Worm (Caenorhabditis elegans) whole organism, late embryonic: ENCODE data around the gene C25E10.4.

Experiments used
- C08G9.2 ChIP-seq: sonication (generic microtip); optimal IDR thresholded peaks from 2 replicates; lab custom pipeline; 2016; ENCODE audit warnings: mild to moderate bottlenecking, missing genetic modification characterization, moderate library complexity, missing compliant biosample characterization
- C38D4.7 ChIP-seq: fragments of 200-800 bp; sonication (Bioruptor generic); optimal IDR thresholded peaks from 2 replicates; lab custom pipeline; 2018; ENCODE audit warnings: mild to moderate bottlenecking, missing genetic modification characterization, moderate library complexity, missing compliant biosample characterization
- F13H6.1 ChIP-seq: sonication (generic microtip); optimal IDR thresholded peaks from 2 replicates; lab custom pipeline; 2016; ENCODE audit warnings: missing genetic modification characterization, missing compliant biosample characterization
- K02D7.2 ChIP-seq: sonication (generic microtip); optimal IDR thresholded peaks from 2 replicates; lab custom pipeline; 2017; ENCODE audit warnings: mild to moderate bottlenecking, missing genetic modification characterization, missing compliant biosample characterization
- K09A11.1 ChIP-seq: sonication (generic microtip); optimal IDR thresholded peaks from 2 replicates; lab custom pipeline; 2017; ENCODE audit warnings: antibody characterized with exemption, mild to moderate bottlenecking, missing genetic modification characterization, missing compliant biosample characterization; ENCODE audit not compliant: insufficient read depth
- ahr-1 ChIP-seq: sonication (generic microtip); optimal IDR thresholded peaks from 2 replicates; lab custom pipeline; 2016; ENCODE audit warnings: missing genetic modification characterization, missing compliant biosample characterization
- ceh-14 ChIP-seq: sonication (generic microtip); optimal IDR thresholded peaks from 2 replicates; lab custom pipeline; 2016; ENCODE audit warnings: missing genotype, missing genetic modification characterization, missing compliant biosample characterization
- ceh-2 ChIP-seq: sonication (generic microtip); optimal IDR thresholded peaks from 2 replicates; lab custom pipeline; 2016; ENCODE audit warnings: missing genotype, missing genetic modification characterization, missing compliant biosample characterization
- ceh-6 ChIP-seq: fragments of 200-800 bp; sonication (Bioruptor generic); optimal IDR thresholded peaks from 2 replicates; lab custom pipeline; 2018; ENCODE audit warnings: mild to moderate bottlenecking, missing genetic modification characterization, missing compliant biosample characterization
- dmd-4 ChIP-seq: sonication (generic microtip); optimal IDR thresholded peaks from 2 replicates; lab custom pipeline; 2016; ENCODE audit warnings: borderline replicate concordance, missing genetic modification characterization, missing compliant biosample characterization
- elt-2 ChIP-seq: sonication (generic microtip); optimal IDR thresholded peaks from 2 replicates; lab custom pipeline; 2016; ENCODE audit warnings: missing genetic modification reagents, missing genetic modification characterization, missing compliant biosample characterization
- eyg-1 ChIP-seq: sonication (generic microtip); optimal IDR thresholded peaks from 2 replicates; lab custom pipeline; 2016; ENCODE audit warnings: missing genotype, missing genetic modification characterization, missing compliant biosample characterization
- fkh-6 ChIP-seq: sonication (generic microtip); optimal IDR thresholded peaks from 2 replicates; lab custom pipeline; 2016; ENCODE audit warnings: missing genetic modification characterization, missing compliant biosample characterization
- hlh-13 ChIP-seq: fragments of 200-800 bp; sonication (Bioruptor generic); optimal IDR thresholded peaks from 2 replicates; lab custom pipeline; 2018; ENCODE audit warnings: mild to moderate bottlenecking, missing genetic modification characterization, missing compliant biosample characterization
- hlh-6 ChIP-seq: sonication (generic microtip); optimal IDR thresholded peaks from 2 replicates; lab custom pipeline; 2016; ENCODE audit warnings: missing genotype, missing genetic modification characterization, missing compliant biosample characterization
- hlh-8 ChIP-seq: sonication (generic microtip); optimal IDR thresholded peaks from 2 replicates; lab custom pipeline; 2016; ENCODE audit warnings: missing genotype, missing genetic modification characterization, missing compliant biosample characterization
- lim-6 ChIP-seq: sonication (generic microtip); optimal IDR thresholded peaks from 2 replicates; lab custom pipeline; 2016; ENCODE audit warnings: missing genetic modification characterization, missing compliant biosample characterization
- lin-11 ChIP-seq: fragments of 200-800 bp; sonication (Bioruptor generic); optimal IDR thresholded peaks from 2 replicates; lab custom pipeline; 2018; ENCODE audit warnings: mild to moderate bottlenecking, missing genetic modification characterization, missing compliant biosample characterization
- madf-2 ChIP-seq: sonication (generic microtip); optimal IDR thresholded peaks from 2 replicates; lab custom pipeline; 2017; ENCODE audit warnings: missing genetic modification characterization, missing compliant biosample characterization
- mec-3 ChIP-seq: sonication (generic microtip); optimal IDR thresholded peaks from 2 replicates; lab custom pipeline; 2016; ENCODE audit warnings: borderline replicate concordance, missing genetic modification characterization, missing compliant biosample characterization
- nhr-11 ChIP-seq: fragments of 150-350 bp; optimal IDR thresholded peaks from 2 replicates; lab custom pipeline; 2014; ENCODE audit warnings: missing biosample characterization, missing genetic modification characterization
- nhr-232 ChIP-seq: sonication (generic microtip); optimal IDR thresholded peaks from 2 replicates; lab custom pipeline; 2016; ENCODE audit warnings: missing genetic modification characterization, missing compliant biosample characterization
- pha-2 ChIP-seq: sonication (generic microtip); optimal IDR thresholded peaks from 2 replicates; lab custom pipeline; 2017; ENCODE audit warnings: mild to moderate bottlenecking, missing genetic modification characterization, missing compliant biosample characterization
- pros-1 ChIP-seq: fragments of 150-350 bp; optimal IDR thresholded peaks from 2 replicates; lab custom pipeline; 2014; ENCODE audit warnings: missing biosample characterization, missing genetic modification reagents, missing genetic modification characterization
- sdc-2 ChIP-seq: sonication (generic microtip); optimal IDR thresholded peaks from 2 replicates; lab custom pipeline; 2016; ENCODE audit warnings: missing genotype, missing genetic modification characterization, missing compliant biosample characterization
- tbx-7 ChIP-seq: sonication (generic microtip); optimal IDR thresholded peaks from 2 replicates; lab custom pipeline; 2016; ENCODE audit warnings: missing genotype, missing genetic modification characterization, missing compliant biosample characterization
- unc-3 ChIP-seq, 2 experiments: fragments of 200-800 bp in 1 of 2; sonication (Bioruptor generic) in 1 of 2; sonication (generic microtip) in 1 of 2; conservative IDR thresholded peaks in 1 of 2; optimal IDR thresholded peaks in 1 of 2; 2 replicates each; pipeline versions ENCODE4 v1.3.6 to Lab custom; 2016 to 2022; ENCODE audit warnings: missing compliant biosample characterization in 2 of 2, missing genetic modification characterization in 2 of 2, missing genetic modification reagents in 1 of 2
- unc-55 ChIP-seq: sonication (generic microtip); optimal IDR thresholded peaks from 2 replicates; lab custom pipeline; 2017; ENCODE audit warnings: missing biosample characterization, missing genetic modification reagents, missing genetic modification characterization
- unc-86 ChIP-seq: sonication (generic microtip); optimal IDR thresholded peaks from 2 replicates; lab custom pipeline; 2016; ENCODE audit warnings: missing genetic modification characterization, missing compliant biosample characterization

C25E10.4 gene

DNA sequence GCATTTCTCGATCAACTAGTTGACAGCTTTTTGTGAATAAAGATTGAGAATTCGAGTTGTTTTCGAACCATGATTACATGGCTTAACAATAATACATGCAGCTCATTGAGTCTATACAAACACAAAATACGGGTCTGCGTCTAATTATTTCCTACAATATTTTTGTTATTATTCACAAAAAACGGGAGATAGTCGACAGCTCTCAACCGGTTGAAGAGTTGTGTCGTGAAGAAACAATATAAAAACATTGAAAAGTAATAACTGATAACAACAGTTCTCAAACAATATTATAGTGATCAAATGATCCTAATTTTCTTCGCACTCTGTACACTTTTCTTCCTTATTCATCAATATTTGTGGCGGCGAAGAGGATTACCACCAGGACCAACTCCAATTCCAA lies 7.7 kb downstream of the C25E10.4 start, which contains the start of gene cyp-33B1:
Gene cyp-33B1 (plus strand): TSS at position 301 of the 400 bp plus-strand sequence.
- no peak for TF ChIP-seq tbx-7 (tag; lab: Kevin White, UChicago)
- TF ChIP-seq ceh-14 (tag; lab: Kevin White, UChicago): no peak
- no peak for TF ChIP-seq C08G9.2
- TF ChIP-seq C38D4.7 (GFP tag; lab: Kevin White, UChicago): no peak
- no peak for TF ChIP-seq hlh-6 (tag; lab: Kevin White, UChicago)

- TF ChIP-seq pha-2: no peak
- no peak for TF ChIP-seq elt-2 (tag; lab: Kevin White, UChicago)
- TF ChIP-seq ceh-2 (tag; lab: Kevin White, UChicago): no peak
- no peak for TF ChIP-seq eyg-1
- TF ChIP-seq ahr-1 (tag; lab: Kevin White, UChicago): no peak
- TF ChIP-seq hlh-13 (GFP tag; lab: Kevin White, UChicago): no peak
- TF ChIP-seq F13H6.1 (tag; lab: Kevin White, UChicago): no peak
- no peak for TF ChIP-seq lin-11 (tag; lab: Kevin White, UChicago)
- TF ChIP-seq unc-86 (tag; lab: Kevin White, UChicago): no peak
These were observed 11.5 kb downstream of the C25E10.4 start, which contains the start of gene nhr-30 for ce11 chrV:9044871-9045270. Gene nhr-30, plus strand, starts transcription at chrV:9045171.

DNA sequence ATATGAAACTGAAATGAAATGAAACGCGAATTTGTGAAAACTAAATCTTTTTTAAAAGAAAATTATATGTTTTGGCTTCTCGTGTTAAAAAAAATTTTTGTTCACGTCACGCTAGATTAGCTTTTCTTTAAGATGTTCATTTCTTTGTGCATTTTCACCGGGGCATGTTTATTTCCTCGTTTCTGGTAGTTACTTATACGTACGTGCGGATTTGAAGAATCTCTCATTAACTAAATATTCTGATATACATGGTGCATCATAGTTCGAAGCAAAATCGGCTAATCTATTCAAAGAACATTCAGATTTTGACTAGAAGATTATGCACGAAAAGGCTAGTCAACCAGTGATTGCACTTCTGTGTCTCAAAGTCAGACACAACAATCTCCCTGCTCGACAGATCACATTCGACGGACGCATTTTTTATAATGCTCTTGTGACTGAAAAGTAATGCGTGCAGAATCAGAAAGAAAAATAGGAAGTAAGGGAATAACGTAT lies 14.2 kb downstream of the C25E10.4 start, which contains the start of gene C25E10.17:
Gene C25E10.17 (minus strand): TSS at position 51 of the 495 bp plus-strand sequence.
- TF ChIP-seq K09A11.1 (tag; lab: Kevin White, UChicago) (no peak), nhr-232 (tag; lab: Kevin White, UChicago) (no peak), ceh-2 (tag; lab: Kevin White, UChicago) (no peak), lim-6 (tag; lab: Kevin White, UChicago) (no peak), fkh-6 (no peak), K02D7.2 (tag; lab: Kevin White, UChicago) (no peak), unc-55 (no peak), unc-3 (GFP tag; conservative IDR thresholded peaks at IDR 0.05; lab: Robert Waterston, UW) (no peak), unc-3 (tag; optimal IDR thresholded peaks at IDR 0.05; lab: Kevin White, UChicago) (no peak), madf-2 (tag; lab: Kevin White, UChicago) (no peak), hlh-13 (GFP tag; lab: Kevin White, UChicago) (no peak), elt-2 (tag; lab: Kevin White, UChicago) (no peak)

ce11 chrV:9049271-9049670 lies 15.9 kb downstream of the C25E10.4 start:
- TF ChIP-seq sdc-2 (no peak), nhr-11 (no peak), tbx-7 (tag; lab: Kevin White, UChicago) (no peak)
- TF ChIP-seq, all 69 proteins: peak for 0

DNA sequence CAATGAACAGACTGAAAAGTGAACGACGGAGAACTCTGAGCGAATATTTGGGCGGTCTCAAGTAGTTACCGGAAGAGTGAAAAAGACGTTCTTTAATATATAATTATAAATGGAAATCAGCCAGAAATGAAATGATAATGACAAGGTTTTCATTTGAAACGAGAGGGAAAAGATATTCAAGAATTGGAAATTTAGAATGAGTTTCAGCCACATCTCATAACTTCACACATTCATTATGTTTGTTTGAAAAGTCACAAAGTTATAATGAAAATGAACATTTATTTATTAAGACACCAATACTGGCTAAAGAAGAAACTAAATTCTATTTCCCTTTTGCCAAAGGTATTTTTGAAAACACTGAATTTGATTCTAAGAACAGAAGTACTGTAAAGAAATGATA lies 17.7 kb downstream of the C25E10.4 start, which contains the start of gene C25E10.7:
Gene C25E10.7 (minus strand): TSS at position 101 of the 400 bp plus-strand sequence.
- TF ChIP-seq ceh-6 (no peak), mec-3 (tag; lab: Kevin White, UChicago) (no peak), dmd-4 (no peak)

ce11 chrV:9053235-9053634 lies 19.9 kb downstream of the C25E10.4 start:
- TF ChIP-seq pros-1 (tag; lab: Kevin White, UChicago) (no peak), nhr-11 (no peak), hlh-8 (tag; lab: Kevin White, UChicago) (no peak)

ce11 chrV:9053969-9054368 lies 20.6 kb downstream of the C25E10.4 start, which contains the start of gene C25E10.8:
Gene C25E10.8, minus strand, starts transcription at chrV:9054069.
- TF ChIP-seq unc-3 (GFP tag; conservative IDR thresholded peaks at IDR 0.05; lab: Robert Waterston, UW) (no peak), unc-3 (tag; optimal IDR thresholded peaks at IDR 0.05; lab: Kevin White, UChicago) (no peak)
